Worm (Caenorhabditis elegans): Measurements from ENCODE around the gene pam-1.

ce11 chrIV:7552100-7552499, 1.5 kb upstream of the pam-1 start:
- TF ChIP-seq nhr-11 (tag; optimal IDR thresholded peaks at IDR 0.05) (no peak), jun-1 (tag; optimal IDR thresholded peaks at IDR 0.05) (no peak), zip-2 (tag; optimal IDR thresholded peaks at IDR 0.05) (no peak), lsy-2 (tag; optimal IDR thresholded peaks at IDR 0.05) (no peak), daf-12 (tag; optimal IDR thresholded peaks at IDR 0.05) (no peak), madf-5 (GFP tag; IDR thresholded peaks at IDR 0.05) (no peak), nhr-111 (GFP tag; optimal IDR thresholded peaks at IDR 0.05) (no peak), pha-4 (GFP tag; IDR thresholded peaks at IDR 0.05) (no peak), pha-4 (tag; optimal IDR thresholded peaks at IDR 0.05) (no peak), ceh-20 (GFP tag; IDR thresholded peaks at IDR 0.05) (no peak), cey-2 (tag; optimal IDR thresholded peaks at IDR 0.05; ENCODE audit: borderline replicate concordance, insufficient read depth) (no peak), nhr-237 (tag; optimal IDR thresholded peaks at IDR 0.05) (no peak), set-16 (GFP tag; IDR thresholded peaks at IDR 0.05) (no peak), R02D3.7 (tag; optimal IDR thresholded peaks at IDR 0.05) (no peak)
